Worm (Caenorhabditis elegans) whole organism, late embryonic: ENCODE data around the gene Y58A7A.4.

Experiments
- C08G9.2 ChIP-seq: sonication (generic microtip); optimal IDR thresholded peaks from 2 replicates; lab custom pipeline; 2016; ENCODE audit warnings: mild to moderate bottlenecking, missing genetic modification characterization, moderate library complexity, missing compliant biosample characterization
- F13H6.1 ChIP-seq: sonication (generic microtip); optimal IDR thresholded peaks from 2 replicates; lab custom pipeline; 2016; ENCODE audit warnings: missing genetic modification characterization, missing compliant biosample characterization
- K09A11.1 ChIP-seq: sonication (generic microtip); optimal IDR thresholded peaks from 2 replicates; lab custom pipeline; 2017; ENCODE audit warnings: antibody characterized with exemption, mild to moderate bottlenecking, missing genetic modification characterization, missing compliant biosample characterization; ENCODE audit not compliant: insufficient read depth
- Y22D7AL.16 ChIP-seq: sonication (generic microtip); optimal IDR thresholded peaks from 2 replicates; lab custom pipeline; 2016; ENCODE audit warnings: missing genetic modification characterization, missing compliant biosample characterization
- ahr-1 ChIP-seq: sonication (generic microtip); optimal IDR thresholded peaks from 2 replicates; lab custom pipeline; 2016; ENCODE audit warnings: missing genetic modification characterization, missing compliant biosample characterization
- ceh-14 ChIP-seq: sonication (generic microtip); optimal IDR thresholded peaks from 2 replicates; lab custom pipeline; 2016; ENCODE audit warnings: missing genotype, missing genetic modification characterization, missing compliant biosample characterization
- ceh-18 ChIP-seq: sonication (generic microtip); optimal IDR thresholded peaks from 2 replicates; lab custom pipeline; 2016; ENCODE audit warnings: missing genetic modification characterization, missing compliant biosample characterization
- ceh-19 ChIP-seq: fragments of 200-800 bp; sonication (Bioruptor generic); optimal IDR thresholded peaks from 2 replicates; lab custom pipeline; 2018; ENCODE audit warnings: mild to moderate bottlenecking, missing genetic modification characterization, missing compliant biosample characterization
- ceh-2 ChIP-seq: sonication (generic microtip); optimal IDR thresholded peaks from 2 replicates; lab custom pipeline; 2016; ENCODE audit warnings: missing genotype, missing genetic modification characterization, missing compliant biosample characterization
- ceh-24 ChIP-seq: sonication (generic microtip); optimal IDR thresholded peaks from 2 replicates; lab custom pipeline; 2016; ENCODE audit warnings: mild to moderate bottlenecking, missing genetic modification characterization, missing compliant biosample characterization
- ceh-30 ChIP-seq: fragments of 150-350 bp; optimal IDR thresholded peaks from 2 replicates; lab custom pipeline; 2014; ENCODE audit warnings: missing biosample characterization, missing genetic modification characterization
- ceh-31 ChIP-seq: sonication (generic microtip); optimal IDR thresholded peaks from 2 replicates; lab custom pipeline; 2016; ENCODE audit warnings: missing genetic modification characterization, missing compliant biosample characterization
- ceh-34 ChIP-seq: sonication (generic microtip); optimal IDR thresholded peaks from 2 replicates; lab custom pipeline; 2016; ENCODE audit warnings: mild to moderate bottlenecking, missing genetic modification characterization, missing compliant biosample characterization
- ceh-45 ChIP-seq: fragments of 200-800 bp; sonication (Bioruptor generic); IDR thresholded peaks from 2 replicates; pipeline ENCODE4 v1.3.6; 2022; ENCODE audit warnings: missing genetic modification reagents, missing genetic modification characterization, missing compliant biosample characterization
- ceh-48 ChIP-seq: sonication (generic microtip); optimal IDR thresholded peaks from 2 replicates; lab custom pipeline; 2016; ENCODE audit warnings: missing genetic modification characterization, inconsistent platforms, missing compliant biosample characterization
- ceh-9 ChIP-seq: sonication (generic microtip); optimal IDR thresholded peaks from 2 replicates; lab custom pipeline; 2016; ENCODE audit warnings: mild to moderate bottlenecking, missing genetic modification characterization, inconsistent platforms, missing compliant biosample characterization
- che-1 ChIP-seq: sonication (generic microtip); optimal IDR thresholded peaks from 2 replicates; lab custom pipeline; 2016; ENCODE audit warnings: mild to moderate bottlenecking, missing genetic modification characterization, missing compliant biosample characterization
- elt-2 ChIP-seq: sonication (generic microtip); optimal IDR thresholded peaks from 2 replicates; lab custom pipeline; 2016; ENCODE audit warnings: missing genetic modification reagents, missing genetic modification characterization, missing compliant biosample characterization
- elt-4 ChIP-seq: sonication (generic microtip); optimal IDR thresholded peaks from 2 replicates; lab custom pipeline; 2016; ENCODE audit warnings: missing genetic modification characterization, missing compliant biosample characterization
- eyg-1 ChIP-seq: sonication (generic microtip); optimal IDR thresholded peaks from 2 replicates; lab custom pipeline; 2016; ENCODE audit warnings: missing genotype, missing genetic modification characterization, missing compliant biosample characterization
- fkh-6 ChIP-seq: sonication (generic microtip); optimal IDR thresholded peaks from 2 replicates; lab custom pipeline; 2016; ENCODE audit warnings: missing genetic modification characterization, missing compliant biosample characterization
- gmeb-2 ChIP-seq: sonication (generic microtip); optimal IDR thresholded peaks from 2 replicates; lab custom pipeline; 2016; ENCODE audit warnings: missing genetic modification characterization, inconsistent platforms, missing compliant biosample characterization
- hlh-13 ChIP-seq: fragments of 200-800 bp; sonication (Bioruptor generic); optimal IDR thresholded peaks from 2 replicates; lab custom pipeline; 2018; ENCODE audit warnings: mild to moderate bottlenecking, missing genetic modification characterization, missing compliant biosample characterization
- hlh-15 ChIP-seq: sonication (generic microtip); optimal IDR thresholded peaks from 2 replicates; lab custom pipeline; 2016; ENCODE audit warnings: missing genetic modification characterization, missing compliant biosample characterization
- hlh-30 ChIP-seq: sonication (generic microtip); optimal IDR thresholded peaks from 2 replicates; lab custom pipeline; 2017; ENCODE audit warnings: antibody characterized with exemption, missing genetic modification characterization, missing compliant biosample characterization; ENCODE audit not compliant: insufficient read depth
- hlh-8 ChIP-seq: sonication (generic microtip); optimal IDR thresholded peaks from 2 replicates; lab custom pipeline; 2016; ENCODE audit warnings: missing genotype, missing genetic modification characterization, missing compliant biosample characterization
- lim-6 ChIP-seq: sonication (generic microtip); optimal IDR thresholded peaks from 2 replicates; lab custom pipeline; 2016; ENCODE audit warnings: missing genetic modification characterization, missing compliant biosample characterization
- lin-11 ChIP-seq: fragments of 200-800 bp; sonication (Bioruptor generic); optimal IDR thresholded peaks from 2 replicates; lab custom pipeline; 2018; ENCODE audit warnings: mild to moderate bottlenecking, missing genetic modification characterization, missing compliant biosample characterization
- madf-2 ChIP-seq: sonication (generic microtip); optimal IDR thresholded peaks from 2 replicates; lab custom pipeline; 2017; ENCODE audit warnings: missing genetic modification characterization, missing compliant biosample characterization
- nfya-1 ChIP-seq: sonication (generic microtip); optimal IDR thresholded peaks from 2 replicates; lab custom pipeline; 2017; ENCODE audit warnings: missing genetic modification characterization, mild to moderate bottlenecking, missing compliant biosample characterization, antibody characterized with exemption, moderate library complexity
- nhr-11 ChIP-seq: fragments of 150-350 bp; optimal IDR thresholded peaks from 2 replicates; lab custom pipeline; 2014; ENCODE audit warnings: missing biosample characterization, missing genetic modification characterization
- nhr-232 ChIP-seq: sonication (generic microtip); optimal IDR thresholded peaks from 2 replicates; lab custom pipeline; 2016; ENCODE audit warnings: missing genetic modification characterization, missing compliant biosample characterization
- npax-4 ChIP-seq: sonication (generic microtip); optimal IDR thresholded peaks from 2 replicates; lab custom pipeline; 2016; ENCODE audit warnings: missing genetic modification characterization, missing compliant biosample characterization
- pag-3 ChIP-seq: sonication (generic microtip); optimal IDR thresholded peaks from 2 replicates; lab custom pipeline; 2016; ENCODE audit warnings: missing compliant biosample characterization, missing genetic modification characterization, borderline replicate concordance
- pat-9 ChIP-seq: fragments of 200-800 bp; sonication (Bioruptor generic); optimal IDR thresholded peaks from 2 replicates; lab custom pipeline; 2018; ENCODE audit warnings: mild to moderate bottlenecking, missing genetic modification characterization, moderate library complexity, missing compliant biosample characterization
- pha-2 ChIP-seq: sonication (generic microtip); optimal IDR thresholded peaks from 2 replicates; lab custom pipeline; 2017; ENCODE audit warnings: mild to moderate bottlenecking, missing genetic modification characterization, missing compliant biosample characterization
- pqm-1 ChIP-seq: sonication (generic microtip); optimal IDR thresholded peaks from 2 replicates; lab custom pipeline; 2016; ENCODE audit warnings: missing genetic modification characterization, missing compliant biosample characterization
- ref-2 ChIP-seq: sonication (generic microtip); optimal IDR thresholded peaks from 2 replicates; lab custom pipeline; 2016; ENCODE audit warnings: missing genetic modification characterization, missing compliant biosample characterization
- rnt-1 ChIP-seq: sonication (generic microtip); optimal IDR thresholded peaks from 2 replicates; lab custom pipeline; 2016; ENCODE audit warnings: missing genetic modification characterization, missing compliant biosample characterization
- sdc-2 ChIP-seq: sonication (generic microtip); optimal IDR thresholded peaks from 2 replicates; lab custom pipeline; 2016; ENCODE audit warnings: missing genotype, missing genetic modification characterization, missing compliant biosample characterization
- sox-2 ChIP-seq: fragments of 200-800 bp; sonication (Bioruptor generic); IDR thresholded peaks from 2 replicates; pipeline ENCODE4 v1.3.6; 2022; ENCODE audit warnings: missing genetic modification reagents, missing genetic modification characterization, missing compliant biosample characterization
- sox-4 ChIP-seq: sonication (generic microtip); optimal IDR thresholded peaks from 2 replicates; lab custom pipeline; 2017; ENCODE audit warnings: mild to moderate bottlenecking, missing genetic modification characterization, inconsistent platforms, missing compliant biosample characterization
- tbx-7 ChIP-seq: sonication (generic microtip); optimal IDR thresholded peaks from 2 replicates; lab custom pipeline; 2016; ENCODE audit warnings: missing genotype, missing genetic modification characterization, missing compliant biosample characterization
- ttx-3 ChIP-seq: sonication (generic microtip); optimal IDR thresholded peaks from 2 replicates; lab custom pipeline; 2016; ENCODE audit warnings: missing genetic modification reagents, missing genetic modification characterization, missing compliant biosample characterization
- unc-55 ChIP-seq: sonication (generic microtip); optimal IDR thresholded peaks from 2 replicates; lab custom pipeline; 2017; ENCODE audit warnings: missing biosample characterization, missing genetic modification reagents, missing genetic modification characterization
- unc-86 ChIP-seq: sonication (generic microtip); optimal IDR thresholded peaks from 2 replicates; lab custom pipeline; 2016; ENCODE audit warnings: missing genetic modification characterization, missing compliant biosample characterization
- zip-5 ChIP-seq: sonication (generic microtip); optimal IDR thresholded peaks from 2 replicates; lab custom pipeline; 2016; ENCODE audit warnings: missing genetic modification characterization, missing compliant biosample characterization
- ztf-16 ChIP-seq: sonication (generic microtip); optimal IDR thresholded peaks from 2 replicates; lab custom pipeline; 2017; ENCODE audit warnings: missing genetic modification characterization, missing compliant biosample characterization

Y58A7A.4 gene

ce11 chrV:5069440-5069839, 15.4 kb downstream of the Y58A7A.4 start, which contains the start of gene Y58A7A.1:
Gene Y58A7A.1 (minus strand): TSS chrV:5069540.
- TF ChIP-seq ceh-24 (tag; lab: Kevin White, UChicago) (no peak), ceh-14 (tag; lab: Kevin White, UChicago) (no peak), sox-4 (tag; lab: Kevin White, UChicago) (no peak), sdc-2 (tag; lab: Kevin White, UChicago) (no peak), hlh-13 (GFP tag; lab: Kevin White, UChicago) (no peak), C08G9.2 (no peak), eyg-1 (tag; lab: Kevin White, UChicago) (no peak), ceh-19 (GFP tag; lab: Kevin White, UChicago) (no peak), elt-4 (tag; lab: Kevin White, UChicago) (no peak), nhr-11 (tag; lab: Kevin White, UChicago) (no peak), ceh-30 (tag; lab: Kevin White, UChicago) (no peak), fkh-6 (tag; lab: Kevin White, UChicago) (no peak), npax-4 (tag; lab: Kevin White, UChicago) (no peak), pat-9 (tag; lab: Kevin White, UChicago) (no peak), madf-2 (no peak)

- no peak for TF ChIP-seq nfya-1 (tag; lab: Kevin White, UChicago)
- no peak for TF ChIP-seq ahr-1 (tag; lab: Kevin White, UChicago)
- TF ChIP-seq elt-2 (tag; lab: Kevin White, UChicago): peak; percentile 57
- no peak for TF ChIP-seq pqm-1 (tag; lab: Kevin White, UChicago)
- TF ChIP-seq K09A11.1 (tag; lab: Kevin White, UChicago): no peak
Measured at ce11 chrV:5067390-5067789, 17.4 kb downstream of the Y58A7A.4 start.

ce11 chrV:5064761-5065421, 19.9 kb downstream of the Y58A7A.4 start, which contains the start of gene mlk-1:
Gene mlk-1 (minus strand): TSS chrV:5064811.
- TF ChIP-seq pha-2: no peak
- TF ChIP-seq ztf-16: no peak
- TF ChIP-seq ceh-24 (tag; lab: Kevin White, UChicago): no peak
- no peak for TF ChIP-seq nhr-11 (tag; lab: Kevin White, UChicago)
- no peak for TF ChIP-seq hlh-30 (tag; lab: Kevin White, UChicago)
- no peak for TF ChIP-seq hlh-15 (tag; lab: Kevin White, UChicago)
- TF ChIP-seq ttx-3: no peak
- no peak for TF ChIP-seq nhr-232 (tag; lab: Kevin White, UChicago)
- TF ChIP-seq ceh-31 (tag; lab: Kevin White, UChicago): peak; percentile 79
- TF ChIP-seq zip-5 (tag; lab: Kevin White, UChicago): no peak
- TF ChIP-seq tbx-7 (tag; lab: Kevin White, UChicago): no peak
- no peak for TF ChIP-seq ceh-48 (tag; lab: Kevin White, UChicago)
- TF ChIP-seq ref-2 (tag; lab: Kevin White, UChicago): no peak
- no peak for TF ChIP-seq eyg-1 (tag; lab: Kevin White, UChicago)
- TF ChIP-seq hlh-8 (tag; lab: Kevin White, UChicago): no peak
- no peak for TF ChIP-seq rnt-1 (tag; lab: Kevin White, UChicago)
- no peak for TF ChIP-seq pag-3 (tag; lab: Kevin White, UChicago)
- no peak for TF ChIP-seq lin-11
- TF ChIP-seq sox-2: no peak
- TF ChIP-seq lim-6: no peak
- TF ChIP-seq Y22D7AL.16 (tag; lab: Kevin White, UChicago): no peak
- TF ChIP-seq F13H6.1 (tag; lab: Kevin White, UChicago): peak; percentile 40
- TF ChIP-seq ceh-18: peak; percentile 74
- TF ChIP-seq unc-86 (tag; lab: Kevin White, UChicago): no peak
- peak; percentile 58 for TF ChIP-seq ceh-34 (tag; lab: Kevin White, UChicago)
- no peak for TF ChIP-seq elt-2 (tag; lab: Kevin White, UChicago)
- TF ChIP-seq C08G9.2: no peak
- no peak for TF ChIP-seq ceh-2 (tag; lab: Kevin White, UChicago)
- TF ChIP-seq che-1: no peak
- no peak for TF ChIP-seq pat-9 (tag; lab: Kevin White, UChicago)
- TF ChIP-seq ceh-45 (GFP tag; lab: Robert Waterston, UW): no peak
- TF ChIP-seq unc-55 (GFP tag; lab: Kevin White, UChicago): no peak
- no peak for TF ChIP-seq ceh-9
- TF ChIP-seq nfya-1 (tag; lab: Kevin White, UChicago): peak; percentile 57
- no peak for TF ChIP-seq pqm-1 (tag; lab: Kevin White, UChicago)
- TF ChIP-seq gmeb-2 (tag; lab: Kevin White, UChicago): no peak
